Worm (Caenorhabditis elegans) whole organism, L1 larva: Measurements from ENCODE around the gene srxa-10.

Source experiments
- ama-1 ChIP-seq: fragments of 150-350 bp; optimal IDR thresholded peaks from 2 replicates; lab custom pipeline; 2014
- fos-1 ChIP-seq: fragments of 150-350 bp; optimal IDR thresholded peaks from 2 replicates; lab custom pipeline; 2014; ENCODE audit warnings: missing biosample characterization, missing genetic modification characterization
- nhr-11 ChIP-seq: fragments of 150-350 bp; optimal IDR thresholded peaks from 2 replicates; lab custom pipeline; 2014; ENCODE audit warnings: missing biosample characterization, missing genetic modification characterization
- nhr-237 ChIP-seq: fragments of 150-350 bp; optimal IDR thresholded peaks from 2 replicates; lab custom pipeline; 2014; ENCODE audit warnings: missing biosample characterization, missing genetic modification characterization
- sptf-1 ChIP-seq: fragments of 150-350 bp; optimal IDR thresholded peaks from 2 replicates; lab custom pipeline; 2014; ENCODE audit warnings: missing biosample characterization, missing genetic modification characterization
- unc-130 ChIP-seq: fragments of 150-350 bp; optimal IDR thresholded peaks from 2 replicates; lab custom pipeline; 2017; ENCODE audit warnings: missing biosample characterization, missing genetic modification characterization, inconsistent platforms
- ztf-4 ChIP-seq: fragments of 150-350 bp; optimal IDR thresholded peaks from 2 replicates; lab custom pipeline; 2014; ENCODE audit warnings: missing biosample characterization, missing genetic modification characterization

ce11 chrIII:9818763-9819162 is 22.4 kb upstream of the srxa-10 start, which contains the start of gene panl-3:
- TF ChIP-seq sptf-1 (tag; lab: Kevin White, UChicago) (no peak), ama-1 (lab: Kevin White, UChicago) (no peak), ztf-4 (tag; lab: Kevin White, UChicago) (peak; percentile 51), unc-130 (tag; lab: Kevin White, UChicago) (peak; percentile 94), nhr-11 (tag; lab: Kevin White, UChicago) (no peak), fos-1 (tag; lab: Kevin White, UChicago) (no peak), nhr-237 (tag; lab: Kevin White, UChicago) (no peak)
